Worm (Caenorhabditis elegans) whole organism, midembryonic: ENCODE data around the gene idpa-2.

Experiments used
- T22C8.4 ChIP-seq: fragments of 200-800 bp; sonication (Bioruptor generic); IDR thresholded peaks from 2 replicates; pipeline ENCODE4 v1.3.6; 2022; ENCODE audit warnings: missing genetic modification characterization, missing compliant biosample characterization
- cog-1 ChIP-seq: sonication (generic microtip); optimal IDR thresholded peaks from 2 replicates; lab custom pipeline; 2016; ENCODE audit warnings: missing genetic modification characterization, missing compliant biosample characterization
- flt-1 ChIP-seq: fragments of 200-800 bp; sonication (Bioruptor generic); IDR thresholded peaks from 2 replicates; pipeline ENCODE4 v1.3.6; 2022; ENCODE audit warnings: missing genetic modification characterization, missing compliant biosample characterization
- klf-2 ChIP-seq: fragments of 200-800 bp; sonication (Bioruptor generic); conservative IDR thresholded peaks from 2 replicates; pipeline ENCODE4 v1.3.6; 2022; ENCODE audit warnings: missing genetic modification reagents, missing genetic modification characterization, missing compliant biosample characterization
- med-1 ChIP-seq: sonication (generic microtip); optimal IDR thresholded peaks from 2 replicates; lab custom pipeline; 2017; ENCODE audit warnings: missing genetic modification characterization, mild to moderate bottlenecking, missing compliant biosample characterization, antibody characterized with exemption, missing genetic modification reagents; ENCODE audit not compliant: insufficient read depth
- ref-1 ChIP-seq: fragments of 200-800 bp; sonication (Bioruptor generic); conservative IDR thresholded peaks from 2 replicates; pipeline ENCODE4 v1.3.6; 2022; ENCODE audit warnings: missing genetic modification reagents, missing genetic modification characterization, missing compliant biosample characterization
- tab-1 ChIP-seq: fragments of 200-800 bp; sonication (Bioruptor generic); IDR thresholded peaks from 2 replicates; pipeline ENCODE4 v1.3.6; 2022; ENCODE audit warnings: missing genetic modification characterization, missing compliant biosample characterization
- ztf-23 ChIP-seq: fragments of 200-800 bp; sonication (Bioruptor generic); IDR thresholded peaks from 2 replicates; pipeline ENCODE4 v1.3.6; 2022; ENCODE audit warnings: missing genetic modification reagents, missing genetic modification characterization, missing compliant biosample characterization
- ztf-29 ChIP-seq: fragments of 200-800 bp; sonication (Bioruptor generic); IDR thresholded peaks from 2 replicates; pipeline ENCODE4 v1.3.6; 2022; ENCODE audit warnings: missing genetic modification reagents, missing genetic modification characterization, missing compliant biosample characterization

idpa-2 gene

DNA sequence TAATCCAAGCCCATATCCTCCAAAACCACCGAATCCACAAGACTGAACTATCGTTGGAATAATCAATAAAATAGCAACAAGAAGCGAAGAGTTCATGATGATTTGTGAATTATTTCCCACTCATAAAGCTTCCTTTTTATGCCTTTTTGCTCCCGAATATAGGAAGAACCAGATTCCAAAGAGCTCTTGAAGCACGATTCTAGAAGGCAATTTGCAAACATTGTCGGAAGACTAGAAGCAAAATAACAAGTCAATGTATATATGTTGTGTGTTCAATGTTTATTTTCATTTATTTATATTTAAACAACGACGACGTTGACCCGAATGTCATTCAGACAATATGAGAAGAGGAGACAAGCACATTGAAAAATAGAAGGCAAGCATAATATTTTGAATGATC is at the start of gene idpa-2:
idpa-2 (minus strand) TSS at position 101 of the 400 bp plus-strand sequence.
- no peak for TF ChIP-seq klf-2
- no peak for TF ChIP-seq med-1 (GFP tag; lab: Kevin White, UChicago)
- no peak for TF ChIP-seq ref-1 (GFP tag; lab: Robert Waterston, UW)
- no peak for TF ChIP-seq tab-1
- no peak for TF ChIP-seq T22C8.4 (GFP tag; lab: Robert Waterston, UW)
- TF ChIP-seq ztf-23 (GFP tag; lab: Robert Waterston, UW), result no peak
- TF ChIP-seq cog-1 (tag; lab: Kevin White, UChicago), result no peak
- no peak for TF ChIP-seq ztf-29 (GFP tag; lab: Robert Waterston, UW)
- TF ChIP-seq flt-1, result no peak

DNA sequence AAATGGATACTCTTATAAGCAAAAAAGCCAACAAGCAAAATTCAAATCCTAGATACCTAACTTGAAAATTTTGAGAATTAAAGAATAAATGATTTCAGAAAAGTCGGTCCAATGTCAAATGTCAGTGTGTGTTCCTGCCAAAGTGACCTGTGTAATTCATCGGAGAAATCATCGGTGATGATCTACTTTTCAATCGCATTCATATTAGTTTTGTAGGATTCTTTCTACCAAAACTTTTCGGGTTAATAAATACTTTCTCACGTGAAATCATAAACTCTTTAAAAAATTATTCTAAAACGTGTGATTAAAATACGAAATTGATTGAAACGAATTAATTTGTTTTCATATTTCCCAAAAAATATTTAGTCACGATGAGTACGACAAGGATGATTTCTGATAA is 46.5 kb upstream of the idpa-2 start, which contains the start of gene F46C5.7:
F46C5.7 (plus strand) TSS at position 301 of the 400 bp plus-strand sequence.
- TF ChIP-seq cog-1 (tag; lab: Kevin White, UChicago), result no peak
- TF ChIP-seq ztf-23 (GFP tag; lab: Robert Waterston, UW), result no peak
- TF ChIP-seq med-1 (GFP tag; lab: Kevin White, UChicago), result no peak
- TF ChIP-seq T22C8.4 (GFP tag; lab: Robert Waterston, UW), result no peak
- no peak for TF ChIP-seq klf-2
- no peak for TF ChIP-seq ztf-29 (GFP tag; lab: Robert Waterston, UW)
- no peak for TF ChIP-seq flt-1
- no peak for TF ChIP-seq tab-1
- TF ChIP-seq ref-1 (GFP tag; lab: Robert Waterston, UW), result no peak

DNA sequence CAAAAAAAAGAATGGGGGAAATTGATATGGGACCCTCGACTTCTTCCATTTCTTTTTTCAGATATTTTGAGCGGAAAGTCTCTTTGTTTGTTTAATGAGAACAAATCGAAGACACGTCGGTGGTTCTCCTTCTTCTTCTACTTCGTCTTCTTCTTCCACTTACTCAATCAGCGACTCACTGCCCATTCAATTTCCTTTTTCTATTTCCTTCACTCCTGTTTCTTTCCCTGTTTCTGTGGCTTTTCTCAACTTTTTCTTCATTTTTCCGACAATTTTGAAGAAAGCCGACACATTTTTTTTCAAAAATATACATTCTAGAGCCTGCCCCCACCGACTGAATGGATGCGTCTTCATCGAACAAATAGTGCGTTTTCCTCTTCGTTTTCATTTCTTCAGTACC is 43.3 kb upstream of the idpa-2 start, which contains the start of gene F46C5.4:
F46C5.4 (plus strand) TSS at position 222 of the 400 bp plus-strand sequence.
- TF ChIP-seq flt-1, result no peak
- no peak for TF ChIP-seq ztf-29 (GFP tag; lab: Robert Waterston, UW)
- no peak for TF ChIP-seq tab-1
- no peak for TF ChIP-seq med-1 (GFP tag; lab: Kevin White, UChicago)
- TF ChIP-seq ztf-23 (GFP tag; lab: Robert Waterston, UW), result no peak
- TF ChIP-seq cog-1 (tag; lab: Kevin White, UChicago), result no peak
- TF ChIP-seq T22C8.4 (GFP tag; lab: Robert Waterston, UW), result no peak
- TF ChIP-seq ref-1 (GFP tag; lab: Robert Waterston, UW), result no peak
- no peak for TF ChIP-seq klf-2

DNA sequence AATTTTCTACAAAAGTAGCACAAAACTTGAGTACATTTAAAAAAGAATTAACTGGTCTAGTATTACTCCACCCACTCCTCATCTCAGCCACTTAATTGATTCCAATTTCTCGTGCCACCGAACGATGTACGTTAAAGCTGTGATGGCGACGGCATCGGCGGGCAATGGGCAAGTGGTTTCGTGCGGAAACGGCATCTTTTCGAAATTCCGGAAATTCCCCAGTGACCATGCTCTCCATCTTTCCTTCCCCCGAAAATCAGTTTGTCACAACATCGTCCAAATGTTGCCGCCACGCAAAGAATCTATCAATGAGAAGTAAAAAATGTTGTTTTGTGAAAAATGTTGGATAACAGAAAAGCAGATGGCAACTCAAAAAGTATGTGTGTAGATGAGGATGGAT is 40.4 kb upstream of the idpa-2 start:
- no peak for TF ChIP-seq klf-2
- no peak for TF ChIP-seq ref-1 (GFP tag; lab: Robert Waterston, UW)
- no peak for TF ChIP-seq cog-1 (tag; lab: Kevin White, UChicago)
- no peak for TF ChIP-seq flt-1
- no peak for TF ChIP-seq med-1 (GFP tag; lab: Kevin White, UChicago)
- no peak for TF ChIP-seq ztf-29 (GFP tag; lab: Robert Waterston, UW)
- no peak for TF ChIP-seq tab-1
- no peak for TF ChIP-seq ztf-23 (GFP tag; lab: Robert Waterston, UW)
- TF ChIP-seq T22C8.4 (GFP tag; lab: Robert Waterston, UW), result no peak

DNA sequence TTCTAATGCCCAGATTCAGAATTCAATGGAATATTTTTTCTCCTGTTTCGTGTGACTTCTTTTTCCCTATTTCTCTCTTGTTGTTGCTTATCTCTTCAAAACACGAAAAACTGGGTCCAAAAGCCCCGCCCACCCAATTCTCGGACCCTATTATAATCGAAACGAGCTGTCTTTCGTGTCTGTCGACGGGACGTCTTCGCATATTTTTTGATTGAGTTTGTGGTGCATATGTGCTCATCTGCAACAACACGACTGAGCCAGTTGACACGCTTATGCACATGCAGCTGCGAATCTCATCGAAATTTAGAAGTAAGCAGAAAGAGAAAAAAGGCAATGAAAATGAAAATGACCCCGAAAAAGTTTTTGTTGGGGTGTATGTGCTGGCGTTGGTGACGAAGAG is 38.4 kb upstream of the idpa-2 start:
- TF ChIP-seq klf-2 (no peak), tab-1 (no peak), cog-1 (tag; lab: Kevin White, UChicago) (no peak), ztf-29 (GFP tag; lab: Robert Waterston, UW) (no peak), flt-1 (no peak), ref-1 (GFP tag; lab: Robert Waterston, UW) (no peak), T22C8.4 (GFP tag; lab: Robert Waterston, UW) (no peak), med-1 (GFP tag; lab: Kevin White, UChicago) (no peak)

- TF ChIP-seq ztf-29 (GFP tag; lab: Robert Waterston, UW) (no peak), med-1 (GFP tag; lab: Kevin White, UChicago) (no peak), klf-2 (no peak), cog-1 (tag; lab: Kevin White, UChicago) (no peak), tab-1 (no peak), flt-1 (no peak), ztf-23 (GFP tag; lab: Robert Waterston, UW) (no peak), ref-1 (GFP tag; lab: Robert Waterston, UW) (no peak), T22C8.4 (GFP tag; lab: Robert Waterston, UW) (no peak)
These were observed 36.6 kb upstream of the idpa-2 start, which contains the start of gene F46C5.2 for ce11 chrII:8829189-8829588. TSS of gene F46C5.2 (minus strand) at chrII:8829289.

DNA sequence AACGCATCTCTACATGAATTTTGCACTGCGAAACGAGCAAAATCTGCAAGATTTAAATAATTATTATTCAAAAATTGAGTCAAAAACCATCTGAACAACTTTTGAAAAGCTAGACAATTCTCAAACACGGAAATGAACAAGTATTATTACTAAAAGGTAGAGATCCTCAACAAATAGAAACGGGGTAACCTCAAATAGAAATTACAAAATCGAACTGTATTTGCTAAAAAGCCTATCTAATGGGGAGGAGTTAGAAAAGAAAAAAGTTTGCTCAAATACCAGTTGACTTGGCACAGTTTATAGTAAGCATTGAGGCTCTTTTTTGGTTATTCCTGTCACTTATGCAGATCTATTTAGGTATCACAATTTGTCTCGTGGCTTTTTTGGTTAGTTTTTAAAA is 33.2 kb upstream of the idpa-2 start, which contains the start of gene nas-25:
nas-25 (plus strand) TSS at position 301 of the 400 bp plus-strand sequence.
- TF ChIP-seq med-1 (GFP tag; lab: Kevin White, UChicago) (no peak), cog-1 (tag; lab: Kevin White, UChicago) (no peak), flt-1 (no peak), ztf-23 (GFP tag; lab: Robert Waterston, UW) (no peak), ref-1 (GFP tag; lab: Robert Waterston, UW) (no peak), tab-1 (no peak)

DNA sequence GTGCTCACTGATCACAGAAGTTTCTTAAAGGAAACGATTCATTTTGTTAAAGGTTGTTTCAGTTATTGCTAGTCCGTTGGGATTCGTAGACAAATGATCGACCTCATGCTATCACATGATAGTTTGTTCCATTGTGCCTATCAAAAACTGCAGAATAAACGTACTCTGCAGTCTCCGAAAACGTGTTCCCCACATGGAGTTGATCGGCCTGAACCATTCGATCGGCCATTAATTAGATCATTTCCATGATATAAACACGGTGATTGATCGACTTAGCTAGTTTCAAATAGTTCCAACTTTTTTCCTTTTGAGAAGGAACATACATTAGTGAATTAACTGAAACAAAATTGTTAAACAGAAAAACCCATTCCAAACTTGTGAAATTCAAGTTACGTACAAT is 30.2 kb upstream of the idpa-2 start:
- no peak for TF ChIP-seq flt-1
- TF ChIP-seq T22C8.4 (GFP tag; lab: Robert Waterston, UW), result no peak
- no peak for TF ChIP-seq ref-1 (GFP tag; lab: Robert Waterston, UW)
- no peak for TF ChIP-seq med-1 (GFP tag; lab: Kevin White, UChicago)
- TF ChIP-seq klf-2, result no peak
- no peak for TF ChIP-seq ztf-23 (GFP tag; lab: Robert Waterston, UW)
- no peak for TF ChIP-seq ztf-29 (GFP tag; lab: Robert Waterston, UW)
- no peak for TF ChIP-seq cog-1 (tag; lab: Kevin White, UChicago)
- TF ChIP-seq tab-1, result no peak

ce11 chrII:8821140-8821595 is 28.6 kb upstream of the idpa-2 start, which contains the start of gene F46C5.1:
TSS of gene F46C5.1 (minus strand) at chrII:8821190.
- TF ChIP-seq tab-1 (no peak), ztf-23 (GFP tag; lab: Robert Waterston, UW) (no peak), ztf-29 (GFP tag; lab: Robert Waterston, UW) (no peak), T22C8.4 (GFP tag; lab: Robert Waterston, UW) (no peak), klf-2 (no peak), flt-1 (no peak), med-1 (GFP tag; lab: Kevin White, UChicago) (no peak), cog-1 (tag; lab: Kevin White, UChicago) (no peak), ref-1 (GFP tag; lab: Robert Waterston, UW) (no peak)
